Fruit fly (Drosophila melanogaster) Kc167 (cell line): ENCODE results near the gene CG31041.

Source experiments
- Myc ChIP-seq: fragments of >200 bp; optimal IDR thresholded peaks from 2 replicates; lab custom pipeline; 2017; ENCODE audit warnings: missing external identifiers
- Sin3A ChIP-seq: fragments of >200 bp; optimal IDR thresholded peaks from 2 replicates; lab custom pipeline; 2018; ENCODE audit warnings: missing external identifiers
- h ChIP-seq: fragments of >200 bp; optimal IDR thresholded peaks from 3 replicates; lab custom pipeline; 2018; ENCODE audit warnings: missing external identifiers
- insv ChIP-seq: fragments of >200 bp; optimal IDR thresholded peaks from 3 replicates; lab custom pipeline; 2018; ENCODE audit warnings: missing external identifiers
- psq ChIP-seq: fragments of >200 bp; optimal IDR thresholded peaks from 2 replicates; lab custom pipeline; 2017; ENCODE audit warnings: missing external identifiers
- ttk ChIP-seq: sonication (Bioruptor generic); optimal IDR thresholded peaks from 2 replicates; lab custom pipeline; 2017; ENCODE audit warnings: missing external identifiers

DNA sequence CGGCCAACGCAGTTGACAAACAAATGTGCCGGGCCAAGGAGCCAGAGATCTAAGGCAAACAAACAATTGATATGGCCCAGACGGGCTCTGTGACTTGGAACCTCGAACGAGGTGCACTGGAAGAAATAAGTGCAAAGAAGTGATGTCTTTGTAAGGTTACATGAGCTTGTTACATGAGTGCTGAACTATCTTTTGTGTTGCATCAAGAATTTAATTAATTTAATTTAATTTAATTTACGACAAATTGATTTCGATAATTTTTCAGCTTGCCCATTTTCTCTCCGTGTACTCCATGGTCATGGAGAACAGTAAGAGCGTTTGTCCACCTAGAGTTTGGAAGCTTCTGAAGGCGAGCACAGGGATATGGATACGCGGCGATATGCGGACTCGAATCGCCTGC, 40.8 kb downstream of the CG31041 start:
- TF ChIP-seq psq (no peak), Sin3A (lab: Kevin White, UChicago) (no peak), insv (lab: Kevin White, UChicago) (no peak), Myc (lab: Kevin White, UChicago) (no peak), h (lab: Kevin White, UChicago) (no peak), ttk (lab: Kevin White, UChicago) (no peak)
